Fruit fly (Drosophila melanogaster): ENCODE measurements around the gene Galt.

Gene Galt

dm6 chr2L:6683992-6684882 is 16.4 kb upstream of the Galt start, which contains the start of gene Nhe3 (continued):
- TF ChIP-seq Awh (GFP tag; IDR thresholded peaks at IDR 0.05) (peak; percentile 76), unpg (GFP tag; optimal IDR thresholded peaks at IDR 0.05) (peak; percentile 80), Atf-2 (GFP tag; optimal IDR thresholded peaks at IDR 0.05) (peak; percentile 72), Asciz (GFP tag; optimal IDR thresholded peaks at IDR 0.05) (peak; percentile 51), CG18476 (GFP tag; optimal IDR thresholded peaks at IDR 0.05) (peak; percentile 81), CG17568 (GFP tag; optimal IDR thresholded peaks at IDR 0.05) (peak; percentile 70), E2f1 (GFP tag; IDR thresholded peaks at IDR 0.05) (peak; percentile 71), CG9876 (GFP tag; optimal IDR thresholded peaks at IDR 0.05) (peak; percentile 14), CG10431 (GFP tag; optimal IDR thresholded peaks at IDR 0.05) (peak; percentile 33), chm (GFP tag; IDR thresholded peaks at IDR 0.05) (0 out of 2 replicates have a peak, but pooled peaks have one; percentile 74), CG11723 (GFP tag; optimal IDR thresholded peaks at IDR 0.05) (peak; percentile 75), mam (GFP tag; optimal IDR thresholded peaks at IDR 0.05) (peak; percentile 87), Chrac-16 (GFP tag; optimal IDR thresholded peaks at IDR 0.05) (peak; percentile 80), lola (GFP tag; optimal IDR thresholded peaks at IDR 0.05) (peak in 1 of 3 experiments; percentile 70), schlank (tag; optimal IDR thresholded peaks at IDR 0.05) (peak; percentile 43)

- TF ChIP-seq z (GFP tag; IDR thresholded peaks at IDR 0.05) = no peak
- TF ChIP-seq otp (GFP tag; IDR thresholded peaks at IDR 0.05) = 0 out of 3 replicates have a peak, but pooled peaks have one; percentile 41
- no peak for TF ChIP-seq tup (GFP tag; optimal IDR thresholded peaks at IDR 0.05)
- peak; percentile 87 for TF ChIP-seq exex (tag; optimal IDR thresholded peaks at IDR 0.05)
- no peak for TF ChIP-seq kay (GFP tag; optimal IDR thresholded peaks at IDR 0.05)
- TF ChIP-seq sug (tag; optimal IDR thresholded peaks at IDR 0.05) = peak; percentile 61
- peak; percentile 71 for TF ChIP-seq mirr (GFP tag; optimal IDR thresholded peaks at IDR 0.05)
- peak in 1 of 2 experiments; percentile 39 for TF ChIP-seq Pdp1 (GFP tag; optimal IDR thresholded peaks at IDR 0.05)
- no peak for TF ChIP-seq lbe (GFP tag; optimal IDR thresholded peaks at IDR 0.05)
- TF ChIP-seq CG34376 (GFP tag; optimal IDR thresholded peaks at IDR 0.05) = peak; percentile 74
- peak; percentile 18 for TF ChIP-seq CG13296 (GFP tag; optimal IDR thresholded peaks at IDR 0.05)
- no peak for TF ChIP-seq NFAT (GFP tag; IDR thresholded peaks at IDR 0.05)
- TF ChIP-seq CG15514 (GFP tag; optimal IDR thresholded peaks at IDR 0.05) = peak; percentile 71
- TF ChIP-seq ro (GFP tag; IDR thresholded peaks at IDR 0.05) = no peak
- TF ChIP-seq Atf-2 (GFP tag; optimal IDR thresholded peaks at IDR 0.05) = no peak
- TF ChIP-seq her (GFP tag; optimal IDR thresholded peaks at IDR 0.05) = no peak
- TF ChIP-seq B-H2 (GFP tag; optimal IDR thresholded peaks at IDR 0.05) = peak; percentile 19
- peak; percentile 28 for TF ChIP-seq Med (GFP tag)
Measured at dm6 chr2L:6682909-6683308, 15.1 kb upstream of the Galt start.

dm6 chr2L:6677453-6677852 is 9.6 kb upstream of the Galt start, which contains the start of gene Nse1:
Gene Nse1, minus strand, starts transcription at chr2L:6677625.
- TF ChIP-seq tna (GFP tag; IDR thresholded peaks at IDR 0.05; ENCODE audit: partially characterized antibody) = peak; percentile 72
- TF ChIP-seq Doc3 (GFP tag; IDR thresholded peaks at IDR 0.05; ENCODE audit: partially characterized antibody) = peak; percentile 61
- no peak for TF ChIP-seq usp (GFP tag; optimal IDR thresholded peaks at IDR 0.05)
- peak; percentile 79 for TF ChIP-seq amos (GFP tag; IDR thresholded peaks at IDR 0.05; ENCODE audit: partially characterized antibody)
- TF ChIP-seq CG13287 (GFP tag; IDR thresholded peaks at IDR 0.05; ENCODE audit: partially characterized antibody) = peak; percentile 83
- no peak for TF ChIP-seq TFAM (GFP tag; optimal IDR thresholded peaks at IDR 0.05)
- TF ChIP-seq CG12744 (GFP tag; optimal IDR thresholded peaks at IDR 0.05) = no peak
- TF ChIP-seq unc-4 (GFP tag; IDR thresholded peaks at IDR 0.05; ENCODE audit: partially characterized antibody) = peak; percentile 77
- peak; percentile 46 for TF ChIP-seq Ets97D (GFP tag; optimal IDR thresholded peaks at IDR 0.05)
- TF ChIP-seq knrl (GFP tag; IDR thresholded peaks at IDR 0.05; ENCODE audit: partially characterized antibody) = peak; percentile 74
- TF ChIP-seq CG2129 (GFP tag; IDR thresholded peaks at IDR 0.05; ENCODE audit: partially characterized antibody) = peak; percentile 38; the same call in 1 of the 2 replicates
- no peak for TF ChIP-seq bowl (GFP tag; IDR thresholded peaks at IDR 0.05)
- TF ChIP-seq CG15514 (GFP tag; optimal IDR thresholded peaks at IDR 0.05) = peak; percentile 42
- TF ChIP-seq CG5245 (GFP tag; optimal IDR thresholded peaks at IDR 0.05) = no peak
- TF ChIP-seq Trl (optimal IDR thresholded peaks at IDR 0.05) = no peak
- no peak for TF ChIP-seq Trl (GFP tag; optimal IDR thresholded peaks at IDR 0.05)

All from whole organism, embryonic.